Fruit fly (Drosophila melanogaster) whole organism, adult: ENCODE measurements around the gene CG1571.

ENCODE experiments used
- CG11617 ChIP-seq: fragments of 200-800 bp; sonication (Bioruptor generic); optimal IDR thresholded peaks from 2 replicates; lab custom pipeline; 2017; ENCODE audit warnings: mild to moderate bottlenecking, missing biosample characterization, missing genetic modification reagents, missing genetic modification characterization
- CG12768 ChIP-seq: fragments of 200-800 bp; sonication (Bioruptor generic); optimal IDR thresholded peaks from 2 replicates; lab custom pipeline; 2017; ENCODE audit warnings: missing biosample characterization, missing genetic modification characterization, mild to moderate bottlenecking, moderate library complexity, missing genetic modification reagents
- CG14711 ChIP-seq: fragments of 200-800 bp; sonication (Bioruptor generic); optimal IDR thresholded peaks from 2 replicates; lab custom pipeline; 2018; ENCODE audit warnings: missing biosample characterization, mild to moderate bottlenecking, missing genetic modification characterization, moderate library complexity
- CG1620 ChIP-seq: fragments of 200-800 bp; sonication (Bioruptor generic); optimal IDR thresholded peaks from 2 replicates; lab custom pipeline; 2016; ENCODE audit warnings: missing biosample characterization, missing genetic modification characterization
- CG33017 ChIP-seq: fragments of 200-800 bp; sonication (Bioruptor generic); optimal IDR thresholded peaks from 2 replicates; lab custom pipeline; 2018; ENCODE audit warnings: missing biosample characterization, mild to moderate bottlenecking, missing genetic modification characterization, moderate library complexity
- CG5204 ChIP-seq: fragments of 200-800 bp; sonication (Bioruptor generic); optimal IDR thresholded peaks from 2 replicates; lab custom pipeline; 2016; ENCODE audit warnings: missing biosample characterization, missing genetic modification characterization
- CG7045 ChIP-seq: fragments of 200-800 bp; sonication (Bioruptor generic); optimal IDR thresholded peaks from 2 replicates; lab custom pipeline; 2017; ENCODE audit warnings: missing biosample characterization, mild to moderate bottlenecking, missing genetic modification characterization
- CG7101 ChIP-seq: fragments of 200-800 bp; sonication (Bioruptor generic); optimal IDR thresholded peaks from 2 replicates; lab custom pipeline; 2018; ENCODE audit warnings: missing biosample characterization, mild to moderate bottlenecking, missing genetic modification characterization, moderate library complexity
- Clk ChIP-seq: fragments of 200-800 bp; sonication (Bioruptor generic); optimal IDR thresholded peaks from 2 replicates; lab custom pipeline; 2017; ENCODE audit warnings: missing biosample characterization, missing genetic modification characterization
- Crg-1 ChIP-seq: fragments of 200-800 bp; sonication (Bioruptor generic); optimal IDR thresholded peaks from 2 replicates; lab custom pipeline; 2016; ENCODE audit warnings: missing biosample characterization, missing genetic modification characterization
- Hr96 ChIP-seq: fragments of 200-800 bp; sonication (Bioruptor generic); optimal IDR thresholded peaks from 2 replicates; lab custom pipeline; 2016; ENCODE audit warnings: missing biosample characterization, missing genetic modification characterization
- Mnt ChIP-seq: fragments of 200-800 bp; sonication (Bioruptor generic); optimal IDR thresholded peaks from 2 replicates; lab custom pipeline; 2016; ENCODE audit warnings: missing biosample characterization, mild to moderate bottlenecking, missing genetic modification characterization
- bab1 ChIP-seq: fragments of 200-800 bp; sonication (Bioruptor generic); optimal IDR thresholded peaks from 3 replicates; lab custom pipeline; 2019; ENCODE audit warnings: missing biosample characterization, mild to moderate bottlenecking, missing genetic modification characterization, moderate library complexity
- cic ChIP-seq: fragments of 200-800 bp; sonication (Bioruptor generic); optimal IDR thresholded peaks from 2 replicates; lab custom pipeline; 2017; ENCODE audit warnings: missing biosample characterization, mild to moderate bottlenecking, missing genetic modification characterization, moderate library complexity
- cnc ChIP-seq, 2 experiments: fragments of >200 bp; optimal IDR thresholded peaks; 2 replicates each; lab custom pipeline; 2017
- kay ChIP-seq: fragments of 200-800 bp; sonication (Bioruptor generic); peaks from one replicate; lab custom pipeline; 2016; ENCODE audit warnings: missing biosample characterization, missing genetic modification characterization, borderline replicate concordance
- ovo ChIP-seq: fragments of 200-800 bp; sonication (Bioruptor generic); optimal IDR thresholded peaks from 2 replicates; lab custom pipeline; 2016; ENCODE audit warnings: missing biosample characterization, missing genetic modification characterization
- pad ChIP-seq: fragments of 200-800 bp; sonication (Bioruptor generic); optimal IDR thresholded peaks from 3 replicates; lab custom pipeline; 2017; ENCODE audit warnings: missing biosample characterization, missing genetic modification characterization, mild to moderate bottlenecking, moderate library complexity, missing genetic modification reagents
- tj ChIP-seq: fragments of 200-800 bp; sonication (Bioruptor generic); optimal IDR thresholded peaks from 3 replicates; lab custom pipeline; 2017; ENCODE audit warnings: missing biosample characterization, mild to moderate bottlenecking, missing genetic modification characterization, moderate library complexity
- toe ChIP-seq: fragments of 200-800 bp; sonication (Bioruptor generic); optimal IDR thresholded peaks from 2 replicates; lab custom pipeline; 2016; ENCODE audit warnings: missing biosample characterization, missing genetic modification characterization

CG1571 gene

DNA sequence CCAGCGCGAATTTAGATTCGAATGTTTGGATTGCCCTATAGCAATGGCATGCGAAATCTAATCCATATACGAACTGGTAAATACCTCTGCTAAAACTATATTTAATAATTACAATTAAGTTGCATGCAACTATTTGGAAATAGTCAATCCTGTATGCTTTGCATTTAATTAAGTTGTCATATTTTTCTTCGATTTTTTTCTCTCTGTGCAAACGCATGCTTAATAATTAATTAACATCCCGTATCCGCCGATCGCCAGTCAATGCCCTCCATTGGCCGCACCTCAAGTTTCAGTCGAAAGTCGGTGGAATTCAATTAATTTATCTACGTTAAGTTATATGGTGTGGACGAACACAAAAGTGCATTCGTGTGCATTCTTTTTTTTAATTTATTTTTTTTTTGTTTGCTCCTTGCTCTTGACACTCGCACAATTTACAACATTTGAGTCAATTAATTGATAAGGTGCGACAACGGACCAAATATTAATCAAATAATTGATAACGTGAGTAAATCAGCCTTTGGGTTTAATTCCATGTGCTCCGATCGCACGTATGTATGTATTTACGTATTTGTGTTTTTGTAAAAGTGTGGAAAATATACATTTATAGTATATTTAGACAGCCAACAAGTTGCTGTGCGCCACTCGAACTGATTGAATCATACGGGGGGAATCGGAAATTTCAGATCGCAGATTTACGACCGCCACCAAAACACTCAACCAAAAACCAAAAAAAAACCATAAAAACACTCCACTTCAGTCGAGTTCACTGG lies 30.8 kb downstream of the CG1571 start:
- no peak for TF ChIP-seq pad (GFP tag; lab: Kevin White, UChicago)
- no peak for TF ChIP-seq CG7101 (tag; lab: Kevin White, UChicago)
- TF ChIP-seq Hr96 (GFP tag; lab: Kevin White, UChicago): no peak
- TF ChIP-seq tj (GFP tag; lab: Kevin White, UChicago): peak; percentile 84
- peak; percentile 11 for TF ChIP-seq CG14711
- peak; percentile 92 for TF ChIP-seq kay
- no peak for TF ChIP-seq CG33017 (tag; lab: Kevin White, UChicago)
- TF ChIP-seq ovo (GFP tag; lab: Kevin White, UChicago): no peak
- TF ChIP-seq cic: peak; percentile 70
- peak; percentile 77 for TF ChIP-seq Mnt (GFP tag; lab: Kevin White, UChicago)
- TF ChIP-seq CG11617: peak; percentile 11
- no peak for TF ChIP-seq CG7045 (GFP tag; lab: Kevin White, UChicago)

DNA sequence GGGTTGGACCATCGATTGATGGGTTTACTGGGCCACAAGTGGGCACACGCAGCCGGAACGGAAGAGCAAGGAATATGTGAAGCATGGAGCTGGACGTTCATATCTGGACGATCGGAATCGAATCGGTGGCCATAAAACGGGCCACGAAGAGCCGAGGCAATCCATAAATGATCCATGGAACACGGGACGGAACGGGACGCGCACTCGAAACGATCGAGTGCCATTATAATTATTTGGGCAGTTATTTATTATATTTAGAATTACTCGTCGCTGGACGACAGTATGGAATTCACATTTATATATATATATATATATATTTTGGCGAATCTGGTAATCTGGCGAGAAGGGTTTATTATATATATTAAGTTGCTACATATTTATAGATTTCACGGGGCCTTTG lies 32.3 kb downstream of the CG1571 start:
- TF ChIP-seq CG5204 (GFP tag; lab: Kevin White, UChicago): no peak
- TF ChIP-seq ovo (GFP tag; lab: Kevin White, UChicago): no peak
- TF ChIP-seq CG7045 (GFP tag; lab: Kevin White, UChicago): no peak
- TF ChIP-seq pad (GFP tag; lab: Kevin White, UChicago): no peak
- no peak for TF ChIP-seq cnc (optimal IDR thresholded peaks at IDR 0.05; lab: Kevin White, UChicago)
- TF ChIP-seq toe (GFP tag; lab: Kevin White, UChicago): no peak
- TF ChIP-seq CG7101 (tag; lab: Kevin White, UChicago): no peak
- no peak for TF ChIP-seq CG12768 (GFP tag; lab: Kevin White, UChicago)
- no peak for TF ChIP-seq cic
- no peak for TF ChIP-seq Clk (GFP tag; lab: Kevin White, UChicago)
- TF ChIP-seq Mnt (GFP tag; lab: Kevin White, UChicago): no peak
- TF ChIP-seq CG11617: no peak
- TF ChIP-seq Crg-1 (GFP tag; lab: Kevin White, UChicago): no peak
- TF ChIP-seq Hr96 (GFP tag; lab: Kevin White, UChicago): no peak
- no peak for TF ChIP-seq CG14711
- TF ChIP-seq bab1: no peak
- TF ChIP-seq CG33017 (tag; lab: Kevin White, UChicago): no peak
- TF ChIP-seq CG1620 (GFP tag; lab: Kevin White, UChicago): no peak
- TF ChIP-seq kay: no peak
- TF ChIP-seq tj (GFP tag; lab: Kevin White, UChicago): no peak

DNA sequence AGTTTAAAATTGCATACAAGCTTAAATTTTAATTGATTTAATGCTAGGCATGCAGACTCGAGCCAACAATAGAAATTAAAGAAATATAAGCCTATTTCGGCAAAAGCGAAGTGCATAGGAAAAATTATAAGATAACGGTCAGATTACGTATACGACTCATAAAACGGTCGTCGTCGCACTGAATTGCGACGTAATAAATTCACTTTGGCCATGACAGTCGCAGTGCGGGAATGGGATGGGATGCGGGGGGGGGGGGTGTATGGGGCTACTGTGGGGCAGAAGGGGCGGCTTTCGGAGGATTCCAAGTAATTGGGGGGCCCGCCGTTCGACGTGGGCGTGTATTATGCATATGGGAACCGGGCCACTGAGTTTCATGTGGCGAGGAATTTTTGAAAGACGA lies 35.3 kb downstream of the CG1571 start:
- TF ChIP-seq ovo (GFP tag; lab: Kevin White, UChicago): peak; percentile 10
- no peak for TF ChIP-seq pad (GFP tag; lab: Kevin White, UChicago)
- peak; percentile 68 for TF ChIP-seq tj (GFP tag; lab: Kevin White, UChicago)

DNA sequence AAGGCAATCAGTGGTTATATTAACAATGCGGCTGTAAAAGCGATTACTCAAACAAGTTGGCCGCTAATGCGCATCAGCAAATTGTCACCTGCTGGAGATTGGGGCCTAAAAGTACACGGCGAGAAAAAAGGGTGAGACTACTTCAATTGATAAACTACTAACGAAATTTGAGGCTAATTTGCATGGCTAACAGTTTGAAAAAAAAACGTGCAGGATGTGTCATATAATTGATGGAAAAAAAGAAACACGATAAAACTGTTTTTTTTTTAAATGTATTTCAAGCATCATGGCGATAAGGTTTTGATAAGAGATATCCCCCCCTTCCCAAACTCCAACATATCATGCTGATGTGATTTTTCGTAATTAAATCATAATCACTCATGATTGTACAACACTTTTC lies 37.0 kb downstream of the CG1571 start:
- no peak for TF ChIP-seq Hr96 (GFP tag; lab: Kevin White, UChicago)
- TF ChIP-seq CG7101 (tag; lab: Kevin White, UChicago): peak; percentile 45
- TF ChIP-seq Mnt (GFP tag; lab: Kevin White, UChicago): peak; percentile 16
- TF ChIP-seq CG14711: no peak
- no peak for TF ChIP-seq bab1
- TF ChIP-seq cic: no peak
- no peak for TF ChIP-seq toe (GFP tag; lab: Kevin White, UChicago)
- TF ChIP-seq cnc (optimal IDR thresholded peaks at IDR 0.05; lab: Kevin White, UChicago): no peak
- no peak for TF ChIP-seq CG1620 (GFP tag; lab: Kevin White, UChicago)
- TF ChIP-seq ovo (GFP tag; lab: Kevin White, UChicago): no peak
- TF ChIP-seq Crg-1 (GFP tag; lab: Kevin White, UChicago): no peak
- TF ChIP-seq kay: no peak
- TF ChIP-seq CG11617: peak; percentile 64
- TF ChIP-seq CG33017 (tag; lab: Kevin White, UChicago): no peak
- TF ChIP-seq CG7045 (GFP tag; lab: Kevin White, UChicago): peak; percentile 15
- peak; percentile 34 for TF ChIP-seq CG5204 (GFP tag; lab: Kevin White, UChicago)
- no peak for TF ChIP-seq CG12768 (GFP tag; lab: Kevin White, UChicago)
- TF ChIP-seq tj (GFP tag; lab: Kevin White, UChicago): peak; percentile 53
- no peak for TF ChIP-seq Clk (GFP tag; lab: Kevin White, UChicago)
- no peak for TF ChIP-seq pad (GFP tag; lab: Kevin White, UChicago)

DNA sequence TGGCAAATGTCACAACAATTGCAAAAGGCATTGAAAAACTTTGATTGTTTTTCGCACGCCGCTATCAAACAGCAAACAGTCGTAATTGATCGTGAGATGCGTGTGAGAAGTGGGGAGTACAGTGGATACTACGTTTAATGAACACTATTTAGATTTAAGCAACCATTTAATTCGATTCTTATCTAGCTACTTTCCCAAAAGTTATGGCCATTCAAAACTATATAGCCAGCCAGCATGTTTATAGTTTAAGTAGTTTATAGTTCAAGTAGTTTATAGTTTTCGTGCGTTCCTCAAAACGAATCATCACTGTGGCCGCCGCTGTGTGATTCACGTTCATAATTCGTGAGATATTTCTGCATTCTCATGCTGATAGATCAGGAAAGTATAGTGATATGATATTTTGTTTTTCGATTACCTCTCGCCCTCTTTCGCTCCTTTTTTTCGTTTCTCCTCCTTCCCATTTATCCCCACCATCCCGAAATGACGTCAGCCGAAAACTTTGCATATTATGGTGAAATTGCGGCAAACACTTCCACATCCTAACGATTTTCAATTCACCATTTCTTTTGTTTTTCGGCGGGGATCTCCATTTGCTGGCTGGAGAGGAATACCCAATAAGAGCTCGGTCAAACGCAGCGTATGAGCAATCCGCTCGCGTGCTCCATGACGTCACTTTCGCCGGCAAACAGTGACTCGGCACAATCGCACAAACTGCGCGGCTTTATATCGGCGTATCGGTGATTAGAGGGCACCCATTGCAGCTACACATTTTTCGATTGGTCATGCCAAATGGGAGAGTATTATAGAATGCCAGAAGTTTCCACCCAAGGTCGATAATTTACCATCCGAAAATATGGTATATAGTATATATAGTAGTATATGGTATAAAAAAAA lies 38.0 kb downstream of the CG1571 start:
- TF ChIP-seq CG1620 (GFP tag; lab: Kevin White, UChicago) (peak; percentile 11), kay (peak; percentile 92), Clk (GFP tag; lab: Kevin White, UChicago) (peak; percentile 15), tj (GFP tag; lab: Kevin White, UChicago) (no peak), CG5204 (GFP tag; lab: Kevin White, UChicago) (peak; percentile 68), CG11617 (no peak), cic (no peak), bab1 (peak; percentile 51), Crg-1 (GFP tag; lab: Kevin White, UChicago) (peak; percentile 27), Mnt (GFP tag; lab: Kevin White, UChicago) (peak; percentile 23), Hr96 (GFP tag; lab: Kevin White, UChicago) (peak; percentile 59), CG12768 (GFP tag; lab: Kevin White, UChicago) (peak; percentile 33), CG14711 (peak; percentile 67), CG33017 (tag; lab: Kevin White, UChicago) (peak; percentile 78), CG7045 (GFP tag; lab: Kevin White, UChicago) (peak; percentile 63), cnc (optimal IDR thresholded peaks at IDR 0.05; lab: Kevin White, UChicago) (peak; percentile 93 to 96), pad (GFP tag; lab: Kevin White, UChicago) (no peak), CG7101 (tag; lab: Kevin White, UChicago) (peak; percentile 88), toe (GFP tag; lab: Kevin White, UChicago) (peak; percentile 28), ovo (GFP tag; lab: Kevin White, UChicago) (no peak)
